Worm (Caenorhabditis elegans) whole organism, early embryonic: Measurements from ENCODE around the gene col-44.
A peak's percentile ranks its signal among the peaks of the same experiment; 100 is the strongest.

Source experiments
- B0310.2 ChIP-seq: sonication (generic microtip); optimal IDR thresholded peaks from 2 replicates; lab custom pipeline; 2016; ENCODE audit warnings: mild to moderate bottlenecking, missing genetic modification characterization, missing compliant biosample characterization
- F13C5.2 ChIP-seq: sonication (generic microtip); optimal IDR thresholded peaks from 2 replicates; lab custom pipeline; 2017; ENCODE audit warnings: mild to moderate bottlenecking, missing genetic modification characterization, inconsistent platforms, missing compliant biosample characterization
- aly-1 ChIP-seq: sonication (generic microtip); optimal IDR thresholded peaks from 2 replicates; lab custom pipeline; 2016; ENCODE audit warnings: missing genetic modification characterization, missing compliant biosample characterization
- ama-1 ChIP-seq: fragments of 150-350 bp; optimal IDR thresholded peaks from 2 replicates; lab custom pipeline; 2014
- ceh-13 ChIP-seq: fragments of 200-800 bp; sonication (Bioruptor generic); optimal IDR thresholded peaks from 2 replicates; lab custom pipeline; 2018; ENCODE audit warnings: mild to moderate bottlenecking, missing genetic modification characterization, missing compliant biosample characterization
- ceh-36 ChIP-seq: sonication (generic microtip); optimal IDR thresholded peaks from 2 replicates; lab custom pipeline; 2016; ENCODE audit warnings: missing genetic modification characterization, inconsistent platforms, missing compliant biosample characterization
- ets-7 ChIP-seq: sonication (generic microtip); optimal IDR thresholded peaks from 2 replicates; lab custom pipeline; 2016; ENCODE audit warnings: missing genotype, missing genetic modification characterization, missing compliant biosample characterization
- flt-1 ChIP-seq: fragments of 200-800 bp; sonication (Bioruptor generic); IDR thresholded peaks from 2 replicates; pipeline ENCODE4 v1.3.6; 2022; ENCODE audit warnings: missing genetic modification characterization, missing compliant biosample characterization
- hmbx-1 ChIP-seq: sonication (generic microtip); optimal IDR thresholded peaks from 2 replicates; lab custom pipeline; 2016; ENCODE audit warnings: mild to moderate bottlenecking, missing genetic modification characterization, missing compliant biosample characterization
- hmg-4 ChIP-seq: fragments of 200-800 bp; sonication (Bioruptor generic); optimal IDR thresholded peaks from 2 replicates; lab custom pipeline; 2018; ENCODE audit warnings: mild to moderate bottlenecking, missing genetic modification characterization, missing compliant biosample characterization
- hnd-1 ChIP-seq: sonication (generic microtip); optimal IDR thresholded peaks from 2 replicates; lab custom pipeline; 2016; ENCODE audit warnings: missing genetic modification characterization, missing compliant biosample characterization
- pes-1 ChIP-seq: fragments of 200-800 bp; sonication (Bioruptor generic); IDR thresholded peaks from 2 replicates; pipeline ENCODE4 v1.3.6; 2022; ENCODE audit warnings: missing genetic modification reagents, missing genetic modification characterization, missing compliant biosample characterization
- scrt-1 ChIP-seq: fragments of 200-800 bp; sonication (Bioruptor generic); IDR thresholded peaks from 2 replicates; pipeline ENCODE4 v1.3.6; 2022; ENCODE audit warnings: missing genetic modification characterization, missing compliant biosample characterization
- sea-1 ChIP-seq: fragments of 200-800 bp; sonication (Bioruptor generic); conservative IDR thresholded peaks from 2 replicates; pipeline ENCODE4 v1.3.6; 2022; ENCODE audit warnings: missing genetic modification characterization, missing compliant biosample characterization
- tbx-11 ChIP-seq: fragments of 200-800 bp; sonication (Bioruptor generic); IDR thresholded peaks from 2 replicates; pipeline ENCODE4 v1.3.6; 2022; ENCODE audit warnings: missing genetic modification characterization, missing compliant biosample characterization
- tbx-37 ChIP-seq: fragments of 200-800 bp; sonication (Bioruptor generic); conservative IDR thresholded peaks from 2 replicates; pipeline ENCODE4 v1.3.6; 2022; ENCODE audit warnings: missing genetic modification reagents, missing genetic modification characterization, missing compliant biosample characterization
- tra-4 ChIP-seq: sonication (generic microtip); optimal IDR thresholded peaks from 2 replicates; lab custom pipeline; 2017; ENCODE audit warnings: missing genetic modification characterization, missing compliant biosample characterization

Gene col-44

ce11 chrX:13581820-13582219, 9.5 kb upstream of the col-44 start, which contains the start of gene F54B11.10:
TSS of gene F54B11.10 (plus strand) at chrX:13582120.
- no peak for TF ChIP-seq tra-4 (tag; lab: Kevin White, UChicago)
- no peak for TF ChIP-seq sea-1
- TF ChIP-seq F13C5.2 (tag; lab: Kevin White, UChicago) = no peak
- no peak for TF ChIP-seq scrt-1 (GFP tag; lab: Robert Waterston, UW)
- no peak for TF ChIP-seq pes-1
- TF ChIP-seq tbx-11 (GFP tag; lab: Robert Waterston, UW) = no peak
- TF ChIP-seq ceh-36 = no peak
- TF ChIP-seq hmg-4 (GFP tag; lab: Kevin White, UChicago) = no peak
- no peak for TF ChIP-seq aly-1 (tag; lab: Kevin White, UChicago)
- TF ChIP-seq hnd-1 (tag; lab: Kevin White, UChicago) = no peak
- TF ChIP-seq hmbx-1 (tag; lab: Kevin White, UChicago) = no peak
- TF ChIP-seq ama-1 = no peak
- no peak for TF ChIP-seq tbx-37
- no peak for TF ChIP-seq ets-7 (tag; lab: Kevin White, UChicago)

DNA sequence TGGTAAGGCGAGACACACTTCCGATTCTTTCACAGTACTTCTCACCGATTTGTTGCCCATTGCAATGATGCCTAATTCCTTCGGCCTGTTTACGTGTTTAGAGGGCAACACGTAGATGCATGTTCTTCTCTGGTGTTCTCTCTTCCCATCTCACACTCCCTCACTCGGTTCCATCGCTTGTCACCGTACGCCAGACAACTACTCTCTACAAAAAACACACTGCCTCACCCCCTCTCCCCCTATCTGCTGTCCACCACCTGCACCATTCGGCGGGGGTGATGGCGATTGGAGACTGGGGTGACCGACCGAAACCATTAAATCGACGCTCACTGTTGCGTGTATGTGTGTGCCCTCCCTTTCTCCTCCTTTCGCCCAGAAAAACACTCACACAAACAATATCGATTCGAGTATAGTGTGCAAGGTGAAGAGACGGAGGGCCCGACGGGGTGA, 7.4 kb upstream of the col-44 start:
- TF ChIP-seq flt-1 (no peak), ceh-13 (GFP tag; lab: Kevin White, UChicago) (no peak), hmbx-1 (tag; lab: Kevin White, UChicago) (no peak), hnd-1 (tag; lab: Kevin White, UChicago) (no peak), tbx-37 (no peak), ets-7 (tag; lab: Kevin White, UChicago) (peak; percentile 18), sea-1 (no peak), B0310.2 (no peak), tra-4 (tag; lab: Kevin White, UChicago) (no peak), ceh-36 (no peak), scrt-1 (GFP tag; lab: Robert Waterston, UW) (no peak), aly-1 (tag; lab: Kevin White, UChicago) (peak; percentile 61), F13C5.2 (tag; lab: Kevin White, UChicago) (no peak), pes-1 (no peak), hmg-4 (GFP tag; lab: Kevin White, UChicago) (peak; percentile 74), tbx-11 (GFP tag; lab: Robert Waterston, UW) (no peak)

- TF ChIP-seq flt-1 = no peak
- TF ChIP-seq pes-1 = peak; percentile 63; the same call in 1 of the 2 replicates
- peak; percentile 4 for TF ChIP-seq hmg-4 (GFP tag; lab: Kevin White, UChicago)
- TF ChIP-seq ets-7 (tag; lab: Kevin White, UChicago) = no peak
- no peak for TF ChIP-seq tra-4 (tag; lab: Kevin White, UChicago)
- no peak for TF ChIP-seq hnd-1 (tag; lab: Kevin White, UChicago)
- TF ChIP-seq ceh-36 = no peak
Observed at ce11 chrX:13584725-13585371, 6.4 kb upstream of the col-44 start, which contains the start of gene unc-84. TSS of gene unc-84 (plus strand) at chrX:13584775.

- no peak for TF ChIP-seq aly-1 (tag; lab: Kevin White, UChicago)
- no peak for TF ChIP-seq tbx-11 (GFP tag; lab: Robert Waterston, UW)
- no peak for TF ChIP-seq tbx-37
- TF ChIP-seq hmbx-1 (tag; lab: Kevin White, UChicago) = no peak
- TF ChIP-seq hnd-1 (tag; lab: Kevin White, UChicago) = no peak
- TF ChIP-seq B0310.2 = no peak
- TF ChIP-seq ets-7 (tag; lab: Kevin White, UChicago) = no peak
- no peak for TF ChIP-seq sea-1
- no peak for TF ChIP-seq tra-4 (tag; lab: Kevin White, UChicago)
- no peak for TF ChIP-seq scrt-1 (GFP tag; lab: Robert Waterston, UW)
- TF ChIP-seq ama-1 = no peak
- TF ChIP-seq ceh-36 = no peak
- no peak for TF ChIP-seq F13C5.2 (tag; lab: Kevin White, UChicago)
- TF ChIP-seq hmg-4 (GFP tag; lab: Kevin White, UChicago) = no peak
Observed at ce11 chrX:13589735-13590134, 1.5 kb upstream of the col-44 start, which contains the start of gene col-9. TSS of gene col-9 (plus strand) at chrX:13590035.

DNA sequence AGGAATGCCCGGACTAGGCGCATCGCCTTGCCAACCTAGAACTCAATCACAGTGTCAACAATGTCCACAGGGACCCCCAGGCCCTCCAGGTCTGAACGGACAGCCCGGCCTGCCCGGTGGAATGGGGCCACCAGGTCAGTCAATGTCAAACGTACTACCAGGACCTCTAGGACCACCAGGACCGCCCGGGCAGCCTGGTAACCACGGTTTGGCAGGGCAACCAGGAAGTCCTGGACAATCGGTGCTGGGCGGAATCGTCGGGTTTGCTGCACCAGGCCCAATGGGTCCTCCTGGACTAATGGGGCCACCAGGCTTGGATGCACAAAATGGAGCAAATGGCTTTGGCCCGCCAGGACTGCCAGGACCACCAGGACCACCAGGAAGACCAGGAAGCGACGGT, 587 bp upstream of the col-44 start:
- peak; percentile 5 for TF ChIP-seq aly-1 (tag; lab: Kevin White, UChicago)
- TF ChIP-seq F13C5.2 (tag; lab: Kevin White, UChicago) = no peak

DNA sequence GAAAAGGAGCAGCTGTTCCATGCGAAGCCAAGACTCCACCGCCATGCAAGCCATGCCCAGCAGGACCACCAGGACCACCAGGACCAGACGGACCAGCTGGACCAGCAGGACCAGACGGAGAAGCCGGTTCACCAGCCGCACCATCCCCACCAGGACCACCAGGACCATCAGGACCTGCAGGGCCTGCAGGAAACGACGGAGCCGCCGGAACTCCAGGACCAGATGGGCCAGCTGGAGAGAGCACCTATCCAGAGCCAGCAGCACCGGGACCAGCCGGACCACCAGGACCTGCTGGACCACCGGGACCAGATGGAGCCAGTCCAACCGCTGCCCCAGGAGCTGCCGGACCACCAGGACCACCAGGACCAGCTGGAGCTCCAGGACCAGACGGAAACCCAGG, 678 bp downstream of the col-44 start:
- TF ChIP-seq ets-7 (tag; lab: Kevin White, UChicago) = no peak
- TF ChIP-seq scrt-1 (GFP tag; lab: Robert Waterston, UW) = 0 out of 2 replicates have a peak, but pooled peaks have one; percentile 7
- no peak for TF ChIP-seq sea-1
- no peak for TF ChIP-seq ceh-13 (GFP tag; lab: Kevin White, UChicago)
- peak; percentile 49 for TF ChIP-seq aly-1 (tag; lab: Kevin White, UChicago)
- TF ChIP-seq hnd-1 (tag; lab: Kevin White, UChicago) = no peak
- no peak for TF ChIP-seq hmbx-1 (tag; lab: Kevin White, UChicago)
- TF ChIP-seq tbx-11 (GFP tag; lab: Robert Waterston, UW) = no peak
- no peak for TF ChIP-seq pes-1
- TF ChIP-seq flt-1 = no peak
- TF ChIP-seq F13C5.2 (tag; lab: Kevin White, UChicago) = no peak
- no peak for TF ChIP-seq B0310.2
- TF ChIP-seq tra-4 (tag; lab: Kevin White, UChicago) = no peak

DNA sequence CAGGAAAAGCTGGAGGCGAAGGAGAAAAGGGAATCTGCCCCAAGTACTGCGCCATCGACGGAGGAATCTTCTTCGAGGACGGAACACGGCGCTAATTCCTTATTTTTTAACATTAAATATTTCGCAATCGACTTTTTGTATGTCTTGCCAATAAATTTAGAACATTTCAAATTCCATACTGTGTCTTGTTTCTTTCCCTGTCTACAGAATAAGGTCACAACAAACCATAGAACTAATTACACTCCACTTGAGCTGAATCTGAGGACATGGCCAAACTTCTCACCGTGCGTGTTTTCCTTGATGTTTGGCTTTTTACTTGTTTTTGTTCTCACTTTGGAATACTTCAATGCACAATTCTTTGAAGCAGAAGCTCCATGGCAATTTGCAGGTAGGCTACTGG, 1.1 kb downstream of the col-44 start, which contains the start of gene F54B11.4:
F54B11.4 (plus strand) TSS at position 301 of the 400 bp plus-strand sequence.
- TF ChIP-seq pes-1 = no peak
- no peak for TF ChIP-seq ceh-13 (GFP tag; lab: Kevin White, UChicago)
- TF ChIP-seq tra-4 (tag; lab: Kevin White, UChicago) = no peak
- TF ChIP-seq B0310.2 = no peak
- TF ChIP-seq aly-1 (tag; lab: Kevin White, UChicago) = no peak
